Worm (Caenorhabditis elegans) whole organism, L4/young adult: ENCODE data around the gene nhr-11.

Source experiments
- W03F9.2 ChIP-seq: fragments of 150-350 bp; optimal IDR thresholded peaks from 2 replicates; lab custom pipeline; 2014; ENCODE audit warnings: missing biosample characterization, missing genetic modification characterization
- dao-5 ChIP-seq: sonication (generic microtip); optimal IDR thresholded peaks from 2 replicates; lab custom pipeline; 2016; ENCODE audit warnings: missing genotype, missing genetic modification characterization, moderate library complexity, missing compliant biosample characterization
- him-1 ChIP-seq: sonication (generic microtip); optimal IDR thresholded peaks from 2 replicates; lab custom pipeline; 2016; ENCODE audit warnings: missing genotype, missing genetic modification reagents, missing genetic modification characterization, missing compliant biosample characterization

DNA sequence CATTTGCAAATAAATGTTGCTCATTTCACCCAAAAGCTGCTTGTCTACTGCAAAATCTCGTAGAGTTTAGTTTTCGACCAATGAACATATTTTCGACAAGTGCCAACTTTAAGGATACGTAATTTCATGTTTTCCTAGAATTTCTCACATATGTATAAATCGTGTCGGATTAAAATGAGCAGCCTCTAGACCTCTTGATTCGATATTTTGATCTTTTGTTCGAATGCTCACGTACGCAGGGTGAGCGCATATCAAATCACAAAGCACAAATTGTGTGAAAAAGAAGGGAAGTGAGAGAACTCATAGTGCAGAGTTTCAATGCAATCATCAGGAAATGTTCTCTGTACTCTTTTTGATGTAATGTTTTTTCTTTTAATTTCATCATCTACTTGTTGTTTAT lies 6.3 kb upstream of the nhr-11 start:
- no peak for TF ChIP-seq him-1
- no peak for TF ChIP-seq W03F9.2
- TF ChIP-seq dao-5, result no peak
